Worm (Caenorhabditis elegans): ENCODE data around the gene his-74.

The his-74 gene

DNA sequence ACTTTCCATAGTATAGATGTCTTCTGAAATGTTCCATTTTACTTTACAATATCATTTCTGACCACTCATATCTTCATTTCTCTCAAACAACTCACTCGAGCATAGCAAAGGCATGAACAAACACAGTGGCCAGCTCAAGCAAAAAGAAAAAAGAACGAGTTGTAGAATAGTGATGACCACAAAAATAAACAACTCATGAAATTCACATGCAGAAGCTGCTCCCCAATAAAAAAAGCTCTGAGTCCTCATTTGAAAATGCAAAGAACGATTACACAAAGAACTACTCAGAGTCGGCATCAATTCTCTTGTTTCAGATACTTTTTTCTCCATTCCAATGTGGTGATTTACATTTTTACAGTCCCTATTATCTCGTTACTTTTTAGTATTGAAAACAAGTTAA lies 25.4 kb downstream of the his-74 start:
- no peak for TF ChIP-seq sox-2 (GFP tag; IDR thresholded peaks at IDR 0.05)
- no peak for TF ChIP-seq unc-55 (GFP tag; optimal IDR thresholded peaks at IDR 0.05)
- TF ChIP-seq ahr-1 (tag; optimal IDR thresholded peaks at IDR 0.05) = no peak
- no peak for TF ChIP-seq elt-2 (tag; optimal IDR thresholded peaks at IDR 0.05)
- TF ChIP-seq rnt-1 (tag; optimal IDR thresholded peaks at IDR 0.05) = no peak
- TF ChIP-seq unc-42 (tag; optimal IDR thresholded peaks at IDR 0.05) = no peak
- TF ChIP-seq pax-1 (tag; optimal IDR thresholded peaks at IDR 0.05) = no peak
- no peak for TF ChIP-seq hlh-30 (tag; optimal IDR thresholded peaks at IDR 0.05; ENCODE audit: insufficient read depth)
- TF ChIP-seq T23F11.4 (GFP tag; optimal IDR thresholded peaks at IDR 0.05) = no peak
- no peak for TF ChIP-seq ceh-18 (tag; optimal IDR thresholded peaks at IDR 0.05)
- TF ChIP-seq gmeb-2 (tag; optimal IDR thresholded peaks at IDR 0.05) = no peak
- no peak for TF ChIP-seq fkh-6 (tag; optimal IDR thresholded peaks at IDR 0.05)
- no peak for TF ChIP-seq pha-2 (tag; optimal IDR thresholded peaks at IDR 0.05)

DNA sequence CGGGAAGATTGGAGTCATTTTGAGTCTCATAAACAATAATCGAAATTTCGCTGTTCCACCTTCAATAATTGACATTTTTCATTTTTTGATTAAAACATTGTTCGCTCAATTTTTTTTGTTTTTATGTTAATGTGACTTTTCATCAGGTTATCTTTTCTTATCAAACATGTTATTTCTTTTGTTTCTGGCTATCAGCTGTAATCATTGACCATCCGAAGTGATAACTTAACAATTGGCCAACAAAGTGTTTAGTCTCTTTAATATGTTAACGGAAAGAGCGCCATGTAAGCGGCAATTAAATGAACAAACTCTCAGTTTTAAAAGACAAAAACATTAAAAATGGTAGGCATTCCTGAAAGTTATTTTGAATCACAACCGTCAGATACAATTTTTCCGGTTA lies 26.1 kb downstream of the his-74 start:
- TF ChIP-seq elt-2 (tag; optimal IDR thresholded peaks at IDR 0.05) (peak; percentile 93), madf-2 (tag; optimal IDR thresholded peaks at IDR 0.05) (no peak)

DNA sequence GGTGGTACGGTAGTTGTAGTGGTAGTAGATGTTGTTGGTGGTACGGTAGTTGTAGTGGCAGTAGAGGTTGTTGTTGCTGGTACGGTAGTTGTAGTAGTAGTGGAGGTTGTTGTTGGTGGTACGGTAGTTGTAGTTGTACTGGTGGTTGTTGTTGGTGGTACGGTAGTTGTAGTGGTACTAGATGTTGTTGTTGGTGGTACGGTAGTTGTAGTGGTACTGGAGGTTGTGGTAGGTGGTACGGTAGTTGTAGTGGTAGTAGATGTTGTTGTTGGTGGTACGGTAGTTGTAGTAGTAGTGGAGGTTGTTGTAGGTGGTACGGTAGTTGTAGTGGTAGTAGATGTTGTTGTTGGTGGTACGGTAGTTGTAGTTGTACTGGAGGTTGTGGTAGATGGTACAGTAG lies 27.1 kb downstream of the his-74 start:
- TF ChIP-seq sox-4 (tag; optimal IDR thresholded peaks at IDR 0.05) (peak; percentile 36), sdc-2 (tag; optimal IDR thresholded peaks at IDR 0.05) (no peak), mec-3 (tag; optimal IDR thresholded peaks at IDR 0.05; ENCODE audit: borderline replicate concordance) (no peak)

DNA sequence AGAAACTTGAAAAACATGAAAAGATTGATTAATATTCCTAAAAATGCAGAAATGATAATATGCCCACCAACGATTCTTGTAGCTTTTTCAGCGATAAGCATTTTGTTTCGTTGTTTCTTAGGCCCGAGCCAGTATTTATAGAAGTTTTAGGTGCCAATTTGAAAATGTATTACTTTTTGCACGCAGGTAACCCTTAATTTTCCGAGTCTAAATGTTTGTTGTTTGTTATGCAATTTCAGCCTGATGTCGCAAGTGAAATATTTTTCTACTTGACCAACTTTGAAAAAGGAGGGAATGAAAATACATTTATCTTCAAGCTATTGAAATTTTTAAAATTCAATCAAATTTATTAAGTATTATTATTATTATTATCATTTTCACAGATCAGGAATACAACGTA lies 28.1 kb downstream of the his-74 start, which contains the start of gene srx-113:
TSS of gene srx-113 (minus strand) at position 101 of the 400 bp plus-strand sequence.
- no peak for TF ChIP-seq nhr-232 (tag; optimal IDR thresholded peaks at IDR 0.05)
- no peak for TF ChIP-seq sdc-2 (tag; optimal IDR thresholded peaks at IDR 0.05)
- no peak for TF ChIP-seq hlh-13 (GFP tag; optimal IDR thresholded peaks at IDR 0.05)
- no peak for TF ChIP-seq ceh-22 (tag; optimal IDR thresholded peaks at IDR 0.05)
- no peak for TF ChIP-seq ceh-2 (tag; optimal IDR thresholded peaks at IDR 0.05)
- no peak for TF ChIP-seq fkh-6 (tag; optimal IDR thresholded peaks at IDR 0.05)
- TF ChIP-seq hlh-8 (tag; optimal IDR thresholded peaks at IDR 0.05) = no peak
- TF ChIP-seq pat-9 (tag; optimal IDR thresholded peaks at IDR 0.05) = no peak
- TF ChIP-seq nfya-1 (tag; optimal IDR thresholded peaks at IDR 0.05) = no peak
- TF ChIP-seq lin-11 (tag; optimal IDR thresholded peaks at IDR 0.05) = no peak
- TF ChIP-seq zip-5 (tag; optimal IDR thresholded peaks at IDR 0.05) = no peak
- TF ChIP-seq C38D4.7 (GFP tag; optimal IDR thresholded peaks at IDR 0.05) = no peak
- TF ChIP-seq pag-3 (tag; optimal IDR thresholded peaks at IDR 0.05; ENCODE audit: borderline replicate concordance) = no peak
- TF ChIP-seq hlh-30 (tag; optimal IDR thresholded peaks at IDR 0.05; ENCODE audit: insufficient read depth) = no peak

DNA sequence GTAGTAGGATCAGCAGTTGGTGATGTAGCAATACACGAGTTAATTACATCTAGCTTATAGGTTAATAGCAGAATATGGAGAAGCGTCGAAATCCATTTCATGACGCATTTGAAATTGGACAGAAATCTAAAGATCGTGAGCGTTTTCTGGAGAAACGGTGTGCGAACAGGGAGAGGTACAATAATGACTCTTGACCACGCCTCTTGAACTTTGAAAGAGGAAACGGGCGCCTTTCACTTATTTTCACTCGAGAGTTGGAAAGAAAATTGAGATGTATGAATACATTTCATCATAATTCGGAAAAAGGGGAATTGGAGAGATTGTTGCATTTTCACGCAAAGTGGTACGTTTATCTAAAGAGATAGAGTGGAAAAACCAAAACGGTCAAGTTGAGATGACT lies 30.4 kb downstream of the his-74 start, which contains the start of gene F56H9.6:
TSS of gene F56H9.6 (minus strand) at position 101 of the 400 bp plus-strand sequence.
- TF ChIP-seq rnt-1 (tag; optimal IDR thresholded peaks at IDR 0.05) (no peak), ref-2 (tag; optimal IDR thresholded peaks at IDR 0.05) (no peak), fax-1 (tag; optimal IDR thresholded peaks at IDR 0.05) (no peak), pros-1 (tag; optimal IDR thresholded peaks at IDR 0.05) (no peak), pha-2 (tag; optimal IDR thresholded peaks at IDR 0.05) (no peak), ceh-31 (tag; optimal IDR thresholded peaks at IDR 0.05) (no peak), T23F11.4 (GFP tag; optimal IDR thresholded peaks at IDR 0.05) (no peak), unc-55 (GFP tag; optimal IDR thresholded peaks at IDR 0.05) (no peak), ceh-45 (GFP tag; IDR thresholded peaks at IDR 0.05) (no peak), ahr-1 (tag; optimal IDR thresholded peaks at IDR 0.05) (no peak), hlh-13 (GFP tag; optimal IDR thresholded peaks at IDR 0.05) (no peak), pqm-1 (tag; optimal IDR thresholded peaks at IDR 0.05) (no peak), elt-4 (tag; optimal IDR thresholded peaks at IDR 0.05) (no peak), hlh-15 (tag; optimal IDR thresholded peaks at IDR 0.05) (no peak), hlh-8 (tag; optimal IDR thresholded peaks at IDR 0.05) (no peak), ceh-48 (tag; optimal IDR thresholded peaks at IDR 0.05) (no peak), lim-6 (tag; optimal IDR thresholded peaks at IDR 0.05) (no peak), ztf-16 (tag; optimal IDR thresholded peaks at IDR 0.05) (no peak), K09A11.1 (tag; optimal IDR thresholded peaks at IDR 0.05; ENCODE audit: insufficient read depth) (no peak), npax-4 (tag; optimal IDR thresholded peaks at IDR 0.05) (no peak)

Measured in whole organism, late embryonic.